Worm (Caenorhabditis elegans) whole organism, L2 larva: Measurements from ENCODE around the gene rpn-13.

Source experiments
- dmd-4 ChIP-seq: sonication (generic microtip); optimal IDR thresholded peaks from 2 replicates; lab custom pipeline; 2017; ENCODE audit warnings: missing biosample characterization, missing genetic modification characterization
- elt-1 ChIP-seq: fragments of 150-350 bp; optimal IDR thresholded peaks from 2 replicates; lab custom pipeline; 2014; ENCODE audit warnings: missing biosample characterization, missing genetic modification characterization
- nhr-12 ChIP-seq: fragments of 150-350 bp; optimal IDR thresholded peaks from 2 replicates; lab custom pipeline; 2014; ENCODE audit warnings: missing biosample characterization, missing genetic modification characterization
- nhr-23 ChIP-seq: fragments of 150-350 bp; optimal IDR thresholded peaks from 2 replicates; lab custom pipeline; 2014; ENCODE audit warnings: missing biosample characterization, missing genetic modification reagents, missing genetic modification characterization
- skn-1 ChIP-seq: sonication (generic microtip); optimal IDR thresholded peaks from 2 replicates; lab custom pipeline; 2017; ENCODE audit warnings: missing biosample characterization, missing genetic modification characterization
- ztf-4 ChIP-seq: fragments of 150-350 bp; optimal IDR thresholded peaks from 2 replicates; lab custom pipeline; 2014; ENCODE audit warnings: missing biosample characterization, missing genetic modification characterization

ce11 chrIII:6382987-6383602 lies 41.4 kb upstream of the rpn-13 start, which contains the start of gene let-716:
- TF ChIP-seq skn-1 (tag; lab: Kevin White, UChicago) (no peak), dmd-4 (tag; lab: Kevin White, UChicago) (no peak), ztf-4 (tag; lab: Kevin White, UChicago) (no peak), elt-1 (tag; lab: Kevin White, UChicago) (no peak), nhr-23 (tag; lab: Kevin White, UChicago) (no peak), nhr-12 (tag; lab: Kevin White, UChicago) (no peak)
